Fruit fly (Drosophila melanogaster) whole organism, embryonic: Measurements from ENCODE around the gene Mms19.
A peak's percentile ranks its signal among the peaks of the same experiment; 100 is the strongest.

Experiments
- ATbp ChIP-seq: fragments of 200-800 bp; sonication (Bioruptor generic); optimal IDR thresholded peaks from 2 replicates; lab custom pipeline; 2017; ENCODE audit warnings: missing biosample characterization, mild to moderate bottlenecking, missing genetic modification characterization, missing genetic modification reagents
- CG10321 ChIP-seq: fragments of 200-800 bp; sonication (Bioruptor generic); IDR thresholded peaks from 2 replicates; pipeline ENCODE4 v1.3.6; 2022; ENCODE audit warnings: missing biosample characterization, missing genetic modification characterization
- CG11085 ChIP-seq: fragments of 200-800 bp; sonication (Bioruptor generic); IDR thresholded peaks from 2 replicates; pipeline ENCODE4 v1.3.6; 2022; ENCODE audit warnings: missing biosample characterization, missing genetic modification characterization
- CG11504 ChIP-seq: fragments of 200-800 bp; sonication (Bioruptor generic); optimal IDR thresholded peaks from 3 replicates; lab custom pipeline; 2019; ENCODE audit warnings: missing biosample characterization, mild to moderate bottlenecking, missing genetic modification characterization, moderate library complexity
- CG11723 ChIP-seq: fragments of 200-800 bp; sonication (Bioruptor generic); optimal IDR thresholded peaks from 2 replicates; lab custom pipeline; 2017; ENCODE audit warnings: missing biosample characterization, mild to moderate bottlenecking, missing genetic modification characterization
- CG12155 ChIP-seq: fragments of 200-800 bp; sonication (Bioruptor generic); optimal IDR thresholded peaks from 3 replicates; lab custom pipeline; 2016; ENCODE audit warnings: missing biosample characterization, missing genetic modification characterization
- CG13296 ChIP-seq: fragments of 200-800 bp; sonication (Bioruptor generic); optimal IDR thresholded peaks from 3 replicates; lab custom pipeline; 2018; ENCODE audit warnings: missing biosample characterization, mild to moderate bottlenecking, missing genetic modification characterization
- CG14441 ChIP-seq: fragments of 200-800 bp; sonication (Bioruptor generic); IDR thresholded peaks from 2 replicates; pipeline ENCODE4 v1.3.6; 2022; ENCODE audit warnings: missing biosample characterization, missing genetic modification characterization
- CG15479 ChIP-seq: fragments of 200-800 bp; sonication (Bioruptor generic); optimal IDR thresholded peaks from 3 replicates; lab custom pipeline; 2019; ENCODE audit warnings: missing biosample characterization, mild to moderate bottlenecking, missing genetic modification characterization, moderate library complexity
- CG17359 ChIP-seq: fragments of 200-800 bp; sonication (Bioruptor generic); optimal IDR thresholded peaks from 3 replicates; lab custom pipeline; 2018; ENCODE audit warnings: missing biosample characterization, mild to moderate bottlenecking, missing genetic modification characterization, moderate library complexity
- CG17568 ChIP-seq: fragments of 200-800 bp; sonication (Bioruptor generic); optimal IDR thresholded peaks from 2 replicates; lab custom pipeline; 2018; ENCODE audit warnings: missing biosample characterization, mild to moderate bottlenecking, missing genetic modification characterization, moderate library complexity
- CG1792 ChIP-seq: fragments of 200-800 bp; sonication (Bioruptor generic); optimal IDR thresholded peaks from 2 replicates; lab custom pipeline; 2016; ENCODE audit warnings: missing biosample characterization, missing genetic modification characterization
- CG31441 ChIP-seq: fragments of 200-800 bp; sonication (Bioruptor generic); IDR thresholded peaks from 2 replicates; pipeline ENCODE4 v1.3.6; 2022; ENCODE audit warnings: missing biosample characterization, missing genetic modification characterization
- CG3281 ChIP-seq: fragments of 200-800 bp; sonication (Bioruptor generic); optimal IDR thresholded peaks from 3 replicates; lab custom pipeline; 2017; ENCODE audit warnings: missing biosample characterization, mild to moderate bottlenecking, missing genetic modification characterization
- CG7372 ChIP-seq: fragments of 200-800 bp; sonication (Bioruptor generic); IDR thresholded peaks from 2 replicates; pipeline ENCODE4 v1.3.6; 2022; ENCODE audit warnings: missing biosample characterization, missing genetic modification characterization
- CG7963 ChIP-seq: fragments of 200-800 bp; sonication (Bioruptor generic); IDR thresholded peaks from 3 replicates; pipeline ENCODE4 v1.3.6; 2022; ENCODE audit warnings: missing biosample characterization, missing genetic modification characterization; ENCODE audit not compliant: partially characterized antibody
- CG7987 ChIP-seq: fragments of 200-800 bp; sonication (Bioruptor generic); optimal IDR thresholded peaks from 2 replicates; lab custom pipeline; 2018; ENCODE audit warnings: missing biosample characterization, mild to moderate bottlenecking, missing genetic modification characterization, moderate library complexity
- CG8388 ChIP-seq: fragments of 200-800 bp; sonication (Bioruptor generic); optimal IDR thresholded peaks from 2 replicates; lab custom pipeline; 2019; ENCODE audit warnings: missing biosample characterization, mild to moderate bottlenecking, missing genetic modification characterization, moderate library complexity
- CG8924 ChIP-seq: fragments of 200-800 bp; optimal IDR thresholded peaks from 3 replicates; lab custom pipeline; 2019; ENCODE audit warnings: missing biosample characterization, mild to moderate bottlenecking, missing genetic modification characterization, moderate library complexity
- CG9932 ChIP-seq: fragments of 200-800 bp; sonication (Bioruptor generic); IDR thresholded peaks from 2 replicates; pipeline ENCODE4 v1.3.6; 2022; ENCODE audit warnings: missing biosample characterization, missing genetic modification characterization
- Elba2 ChIP-seq: fragments of 200-800 bp; sonication (Bioruptor generic); optimal IDR thresholded peaks from 3 replicates; lab custom pipeline; 2016; ENCODE audit warnings: missing biosample characterization, missing genetic modification characterization
- Hmr ChIP-seq: fragments of 200-800 bp; sonication (Bioruptor generic); optimal IDR thresholded peaks from 3 replicates; lab custom pipeline; 2017; ENCODE audit warnings: mild to moderate bottlenecking, missing biosample characterization, missing genetic modification reagents, missing genetic modification characterization
- Kr ChIP-seq: fragments of 200-800 bp; sonication (Bioruptor generic); optimal IDR thresholded peaks from 2 replicates; lab custom pipeline; 2017; ENCODE audit warnings: missing biosample characterization, mild to moderate bottlenecking, missing genetic modification characterization
- Lhr ChIP-seq: fragments of 200-800 bp; sonication (Bioruptor generic); optimal IDR thresholded peaks from 3 replicates; lab custom pipeline; 2017; ENCODE audit warnings: mild to moderate bottlenecking, missing biosample characterization, missing genetic modification reagents, missing genetic modification characterization
- Lim3 ChIP-seq: fragments of 200-800 bp; sonication (Bioruptor generic); IDR thresholded peaks from 2 replicates; pipeline ENCODE4 v1.3.6; 2022; ENCODE audit warnings: missing biosample characterization, missing genetic modification characterization
- MTF-1 ChIP-seq: fragments of 200-800 bp; sonication (Bioruptor generic); optimal IDR thresholded peaks from 2 replicates; lab custom pipeline; 2018; ENCODE audit warnings: missing biosample characterization, mild to moderate bottlenecking, missing genetic modification characterization, borderline replicate concordance
- NFAT ChIP-seq: fragments of 200-800 bp; sonication (Bioruptor generic); IDR thresholded peaks from 2 replicates; pipeline ENCODE4 v1.3.6; 2022; ENCODE audit warnings: missing biosample characterization, missing genetic modification characterization
- Neu2 ChIP-seq: fragments of 200-800 bp; sonication (Bioruptor generic); optimal IDR thresholded peaks from 3 replicates; lab custom pipeline; 2016; ENCODE audit warnings: missing biosample characterization, missing genetic modification characterization, borderline replicate concordance
- Rfx ChIP-seq: fragments of 200-800 bp; sonication (Bioruptor generic); IDR thresholded peaks from 2 replicates; pipeline ENCODE4 v1.3.6; 2022; ENCODE audit warnings: missing biosample characterization, missing genetic modification characterization
- Usf ChIP-seq: fragments of 200-800 bp; sonication (Bioruptor generic); optimal IDR thresholded peaks from 2 replicates; lab custom pipeline; 2017; ENCODE audit warnings: missing genotype, missing biosample characterization, missing genetic modification characterization
- caup ChIP-seq: fragments of 200-800 bp; sonication (Bioruptor generic); optimal IDR thresholded peaks from 3 replicates; lab custom pipeline; 2017; ENCODE audit warnings: missing biosample characterization, mild to moderate bottlenecking, missing genetic modification characterization, moderate library complexity; ENCODE audit not compliant: severe bottlenecking
- crol ChIP-seq: fragments of 200-800 bp; sonication (Bioruptor generic); IDR thresholded peaks from 2 replicates; pipeline ENCODE4 v1.3.6; 2022; ENCODE audit warnings: missing biosample characterization, missing genetic modification characterization
- crp ChIP-seq, 2 experiments: fragments of 200-800 bp; sonication (Bioruptor generic); optimal IDR thresholded peaks; 2 replicates in 1 of 2; 3 replicates in 1 of 2; lab custom pipeline; 2017; ENCODE audit warnings: missing biosample characterization in 2 of 2, missing genetic modification characterization in 2 of 2, mild to moderate bottlenecking in 1 of 2, moderate library complexity in 1 of 2
- exex ChIP-seq: fragments of 200-800 bp; sonication (Bioruptor generic); optimal IDR thresholded peaks from 4 replicates; lab custom pipeline; 2018; ENCODE audit warnings: missing biosample characterization, mild to moderate bottlenecking, missing genetic modification characterization, moderate library complexity
- ftz-f1 ChIP-seq: fragments of 200-800 bp; sonication (Bioruptor generic); optimal IDR thresholded peaks from 2 replicates; lab custom pipeline; 2016; ENCODE audit warnings: missing biosample characterization, missing genetic modification characterization
- fu2 ChIP-seq: fragments of 200-800 bp; sonication (Bioruptor generic); optimal IDR thresholded peaks from 2 replicates; lab custom pipeline; 2016; ENCODE audit warnings: missing biosample characterization, missing genetic modification characterization
- gce ChIP-seq: fragments of 200-800 bp; sonication (Bioruptor generic); IDR thresholded peaks from 3 replicates; pipeline ENCODE4 v1.3.6; 2022; ENCODE audit warnings: missing biosample characterization, missing genetic modification characterization
- gcm2 ChIP-seq: fragments of 200-800 bp; sonication (Bioruptor generic); optimal IDR thresholded peaks from 2 replicates; lab custom pipeline; 2016; ENCODE audit warnings: missing biosample characterization, missing genetic modification characterization
- grn ChIP-seq: fragments of 200-800 bp; sonication (Bioruptor generic); optimal IDR thresholded peaks from 3 replicates; lab custom pipeline; 2017; ENCODE audit warnings: missing biosample characterization, missing genetic modification characterization
- jigr1 ChIP-seq: fragments of 200-800 bp; sonication (Bioruptor generic); IDR thresholded peaks from 3 replicates; pipeline ENCODE4 v1.3.6; 2022; ENCODE audit warnings: missing biosample characterization, missing genetic modification characterization
- mam ChIP-seq: fragments of 200-800 bp; sonication (Bioruptor generic); optimal IDR thresholded peaks from 3 replicates; lab custom pipeline; 2016; ENCODE audit warnings: missing biosample characterization, missing genetic modification characterization
- nerfin-2 ChIP-seq: fragments of 200-800 bp; sonication (Bioruptor generic); IDR thresholded peaks from 2 replicates; pipeline ENCODE4 v1.3.6; 2022; ENCODE audit warnings: missing biosample characterization, missing genetic modification characterization; ENCODE audit not compliant: partially characterized antibody
- prd ChIP-seq, 3 experiments: fragments of >200 bp in 2 of 3; fragments of 200-800 bp in 1 of 3; sonication (Bioruptor generic) in 1 of 3; optimal IDR thresholded peaks in 2 of 3; IDR thresholded peaks in 1 of 3; 2 replicates in 2 of 3; 3 replicates in 1 of 3; pipeline versions ENCODE4 v1.3.6 to Lab custom; 2017 to 2022; ENCODE audit warnings: missing biosample characterization in 1 of 3, missing genetic modification characterization in 1 of 3
- stc ChIP-seq: fragments of 200-800 bp; sonication (Bioruptor generic); IDR thresholded peaks from 2 replicates; pipeline ENCODE4 v1.3.6; 2022; ENCODE audit warnings: missing biosample characterization, missing genetic modification characterization
- stwl ChIP-seq: fragments of 200-800 bp; sonication (Bioruptor generic); optimal IDR thresholded peaks from 3 replicates; lab custom pipeline; 2018; ENCODE audit warnings: missing biosample characterization, mild to moderate bottlenecking, missing genetic modification characterization, moderate library complexity
- tll ChIP-seq, 2 experiments: fragments of 200-800 bp in 1 of 2; fragments of >200 bp in 1 of 2; sonication (Bioruptor generic) in 1 of 2; optimal IDR thresholded peaks; 2 replicates each; lab custom pipeline; 2017 to 2019; ENCODE audit warnings: missing biosample characterization in 2 of 2, missing genetic modification characterization in 2 of 2, mild to moderate bottlenecking in 1 of 2, moderate library complexity in 1 of 2
- vvl ChIP-seq: fragments of 200-800 bp; sonication (Bioruptor generic); IDR thresholded peaks from 2 replicates; pipeline ENCODE4 v1.3.6; 2022; ENCODE audit warnings: missing biosample characterization, missing genetic modification characterization
- wdn ChIP-seq: fragments of 200-800 bp; sonication (Bioruptor generic); IDR thresholded peaks from 2 replicates; pipeline ENCODE4 v1.3.6; 2022; ENCODE audit warnings: missing biosample characterization, missing genetic modification characterization

Mms19 gene

DNA sequence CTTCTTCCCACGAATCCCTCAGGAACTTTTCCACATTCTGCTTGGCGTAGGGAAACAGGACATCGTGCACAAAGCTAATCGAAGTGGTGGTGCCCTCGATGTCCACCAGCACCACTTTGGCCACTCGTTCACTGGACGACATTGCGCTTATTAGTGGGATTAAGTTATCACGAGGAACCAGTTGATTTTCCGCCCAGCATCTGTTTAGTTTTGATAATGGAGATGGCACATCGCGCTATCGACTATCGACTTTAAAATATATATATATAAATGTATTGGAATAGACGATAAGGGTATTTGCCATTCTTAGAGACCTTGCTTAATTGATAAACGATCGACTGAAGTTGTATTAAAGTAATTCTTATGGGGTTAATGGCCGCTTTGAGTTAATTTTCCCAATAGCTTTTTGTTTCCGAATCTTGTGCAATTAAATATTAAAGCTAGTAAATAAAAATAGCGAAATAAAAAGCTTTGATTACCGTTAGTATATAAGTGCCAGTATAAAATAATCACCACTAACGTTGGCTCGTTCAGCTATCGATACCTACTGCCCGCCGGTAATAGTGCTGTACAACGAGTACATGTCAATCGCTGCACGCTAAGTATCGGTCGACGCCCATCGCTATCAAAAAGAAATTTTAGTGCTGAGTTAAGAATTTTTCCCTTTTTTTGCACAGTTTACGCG is 24.3 kb downstream of the Mms19 start, which contains the start of the genes Enoph and Hph (continued):
- peak; percentile 29; the same call in 1 of the 2 replicates for TF ChIP-seq wdn (GFP tag; lab: Robert Waterston, UW)
- TF ChIP-seq crol (GFP tag; lab: Robert Waterston, UW): no peak
- TF ChIP-seq CG1792 (GFP tag; lab: Kevin White, UChicago): peak; percentile 42
- no peak for TF ChIP-seq stc (GFP tag; lab: Robert Waterston, UW)
- no peak for TF ChIP-seq CG10321 (GFP tag; lab: Robert Waterston, UW)
- no peak for TF ChIP-seq jigr1 (GFP tag; lab: Robert Waterston, UW)
- TF ChIP-seq crp (GFP tag; optimal IDR thresholded peaks at IDR 0.05; lab: Kevin White, UChicago): peak in 1 of 2 experiments; percentile 55
- peak; percentile 11 for TF ChIP-seq Usf
- no peak for TF ChIP-seq Lim3 (GFP tag; lab: Robert Waterston, UW)
- TF ChIP-seq CG3281: peak; percentile 61
- no peak for TF ChIP-seq ATbp (GFP tag; lab: Kevin White, UChicago)
- TF ChIP-seq NFAT: peak; percentile 38; the same call in 1 of the 2 replicates
- no peak for TF ChIP-seq CG7987
- peak; percentile 11 for TF ChIP-seq exex (tag; lab: Kevin White, UChicago)
- TF ChIP-seq Lhr (GFP tag; lab: Kevin White, UChicago): peak; percentile 7
- TF ChIP-seq Rfx (GFP tag; lab: Robert Waterston, UW): peak; percentile 64
- peak; percentile 57 for TF ChIP-seq CG13296
- no peak for TF ChIP-seq Kr (GFP tag; lab: Kevin White, UChicago)
- peak; percentile 67 for TF ChIP-seq Hmr
- TF ChIP-seq CG15479 (GFP tag; lab: Kevin White, UChicago): no peak
- 0 out of 2 replicates have a peak, but pooled peaks have one; percentile 44 for TF ChIP-seq vvl (GFP tag; lab: Robert Waterston, UW)
- peak; percentile 42 for TF ChIP-seq Elba2 (GFP tag; lab: Kevin White, UChicago)
- peak; percentile 73 for TF ChIP-seq mam (GFP tag; lab: Kevin White, UChicago)
- peak; percentile 39 for TF ChIP-seq CG11723 (GFP tag; lab: Kevin White, UChicago)
- no peak for TF ChIP-seq tll (GFP tag; optimal IDR thresholded peaks at IDR 0.05; lab: Kevin White, UChicago)
- TF ChIP-seq MTF-1: no peak
- TF ChIP-seq nerfin-2 (GFP tag; lab: Robert Waterston, UW): peak; percentile 68
- peak; percentile 71 for TF ChIP-seq CG12155 (GFP tag; lab: Kevin White, UChicago)
- peak; percentile 52; the same call in 1 of the 2 replicates for TF ChIP-seq CG31441 (GFP tag; lab: Robert Waterston, UW)
- peak; percentile 40 for TF ChIP-seq gcm2
- peak; percentile 55 for TF ChIP-seq CG8924 (tag; lab: Kevin White, UChicago)
- no peak; the same call in 1 of the 2 replicates for TF ChIP-seq CG11085 (GFP tag; lab: Robert Waterston, UW)
- TF ChIP-seq CG7963 (GFP tag; lab: Robert Waterston, UW): peak; percentile 58; the same call in 2 of the 3 replicates
- peak; percentile 25 for TF ChIP-seq CG8388 (GFP tag; lab: Kevin White, UChicago)
- peak; percentile 45 for TF ChIP-seq stwl
- TF ChIP-seq gce: 0 out of 3 replicates have a peak, but pooled peaks have one; percentile 41
- TF ChIP-seq CG7372 (GFP tag; lab: Robert Waterston, UW): no peak
- TF ChIP-seq CG11504 (tag; lab: Kevin White, UChicago): peak; percentile 73
- TF ChIP-seq caup: peak; percentile 48
- no peak for TF ChIP-seq CG17568 (GFP tag; lab: Kevin White, UChicago)
- TF ChIP-seq prd (optimal IDR thresholded peaks at IDR 0.05; lab: Kevin White, UChicago): no peak
- TF ChIP-seq prd (GFP tag; IDR thresholded peaks at IDR 0.05; lab: Robert Waterston, UW): peak; percentile 74
- TF ChIP-seq CG17359: peak; percentile 58
- TF ChIP-seq CG14441 (GFP tag; lab: Robert Waterston, UW): peak; percentile 54
- TF ChIP-seq grn (GFP tag; lab: Kevin White, UChicago): no peak
- TF ChIP-seq CG9932 (GFP tag; lab: Robert Waterston, UW): peak; percentile 82
- peak; percentile 51 for TF ChIP-seq fu2 (GFP tag; lab: Kevin White, UChicago)
- no peak for TF ChIP-seq Neu2
- no peak for TF ChIP-seq ftz-f1 (GFP tag; lab: Kevin White, UChicago)
